Worm (Caenorhabditis elegans) whole organism, early embryonic: ENCODE measurements around the gene icd-1.

Experiments
- B0310.2 ChIP-seq: sonication (generic microtip); optimal IDR thresholded peaks from 2 replicates; lab custom pipeline; 2016; ENCODE audit warnings: mild to moderate bottlenecking, missing genetic modification characterization, missing compliant biosample characterization
- F13C5.2 ChIP-seq: sonication (generic microtip); optimal IDR thresholded peaks from 2 replicates; lab custom pipeline; 2017; ENCODE audit warnings: mild to moderate bottlenecking, missing genetic modification characterization, inconsistent platforms, missing compliant biosample characterization
- aly-1 ChIP-seq: sonication (generic microtip); optimal IDR thresholded peaks from 2 replicates; lab custom pipeline; 2016; ENCODE audit warnings: missing genetic modification characterization, missing compliant biosample characterization
- ama-1 ChIP-seq: fragments of 150-350 bp; optimal IDR thresholded peaks from 2 replicates; lab custom pipeline; 2014
- ceh-13 ChIP-seq: fragments of 200-800 bp; sonication (Bioruptor generic); optimal IDR thresholded peaks from 2 replicates; lab custom pipeline; 2018; ENCODE audit warnings: mild to moderate bottlenecking, missing genetic modification characterization, missing compliant biosample characterization
- ceh-36 ChIP-seq: sonication (generic microtip); optimal IDR thresholded peaks from 2 replicates; lab custom pipeline; 2016; ENCODE audit warnings: missing genetic modification characterization, inconsistent platforms, missing compliant biosample characterization
- ets-7 ChIP-seq: sonication (generic microtip); optimal IDR thresholded peaks from 2 replicates; lab custom pipeline; 2016; ENCODE audit warnings: missing genotype, missing genetic modification characterization, missing compliant biosample characterization
- hnd-1 ChIP-seq: sonication (generic microtip); optimal IDR thresholded peaks from 2 replicates; lab custom pipeline; 2016; ENCODE audit warnings: missing genetic modification characterization, missing compliant biosample characterization
- pes-1 ChIP-seq: fragments of 200-800 bp; sonication (Bioruptor generic); IDR thresholded peaks from 2 replicates; pipeline ENCODE4 v1.3.6; 2022; ENCODE audit warnings: missing genetic modification reagents, missing genetic modification characterization, missing compliant biosample characterization
- scrt-1 ChIP-seq: fragments of 200-800 bp; sonication (Bioruptor generic); IDR thresholded peaks from 2 replicates; pipeline ENCODE4 v1.3.6; 2022; ENCODE audit warnings: missing genetic modification characterization, missing compliant biosample characterization
- sea-1 ChIP-seq: fragments of 200-800 bp; sonication (Bioruptor generic); conservative IDR thresholded peaks from 2 replicates; pipeline ENCODE4 v1.3.6; 2022; ENCODE audit warnings: missing genetic modification characterization, missing compliant biosample characterization
- tbx-11 ChIP-seq: fragments of 200-800 bp; sonication (Bioruptor generic); IDR thresholded peaks from 2 replicates; pipeline ENCODE4 v1.3.6; 2022; ENCODE audit warnings: missing genetic modification characterization, missing compliant biosample characterization
- tbx-37 ChIP-seq: fragments of 200-800 bp; sonication (Bioruptor generic); conservative IDR thresholded peaks from 2 replicates; pipeline ENCODE4 v1.3.6; 2022; ENCODE audit warnings: missing genetic modification reagents, missing genetic modification characterization, missing compliant biosample characterization

- TF ChIP-seq F13C5.2 (tag; lab: Kevin White, UChicago) (no peak), pes-1 (GFP tag; lab: Robert Waterston, UW) (no peak), ama-1 (lab: Kevin White, UChicago) (no peak), tbx-37 (GFP tag; lab: Robert Waterston, UW) (no peak), ets-7 (no peak), hnd-1 (no peak), ceh-13 (no peak), scrt-1 (no peak), sea-1 (GFP tag; lab: Robert Waterston, UW) (no peak), B0310.2 (tag; lab: Kevin White, UChicago) (no peak), aly-1 (tag; lab: Kevin White, UChicago) (no peak), ceh-36 (tag; lab: Kevin White, UChicago) (no peak), tbx-11 (GFP tag; lab: Robert Waterston, UW) (no peak)
Measured at ce11 chrII:6598050-6598449, 9.6 kb upstream of the icd-1 start, which contains the start of gene dnj-8.
